Fruit fly (Drosophila melanogaster) whole organism, embryonic: ENCODE results near the gene CG32820.

ENCODE experiments used
- Atf6 ChIP-seq: fragments of 200-800 bp; sonication (Bioruptor generic); IDR thresholded peaks from 2 replicates; pipeline ENCODE4 v1.3.6; 2022; ENCODE audit warnings: missing biosample characterization, missing genetic modification characterization
- Awh ChIP-seq: fragments of 200-800 bp; sonication (Bioruptor generic); IDR thresholded peaks from 2 replicates; pipeline ENCODE4, ENCODE4 v1.3.6; 2022; ENCODE audit warnings: missing biosample characterization, missing genetic modification characterization
- Bdp1 ChIP-seq: fragments of 200-800 bp; sonication (Bioruptor generic); optimal IDR thresholded peaks from 3 replicates; lab custom pipeline; 2016; ENCODE audit warnings: missing biosample characterization, missing genetic modification characterization
- CG10147 ChIP-seq: fragments of 200-800 bp; sonication (Bioruptor generic); optimal IDR thresholded peaks from 2 replicates; lab custom pipeline; 2019; ENCODE audit warnings: missing biosample characterization, mild to moderate bottlenecking, missing genetic modification characterization, moderate library complexity
- CG13287 ChIP-seq: fragments of 200-800 bp; sonication (Bioruptor generic); IDR thresholded peaks from 2 replicates; pipeline ENCODE4 v1.3.6; 2022; ENCODE audit warnings: missing biosample characterization, missing genetic modification characterization; ENCODE audit not compliant: partially characterized antibody
- CG13624 ChIP-seq: fragments of 200-800 bp; sonication (Bioruptor generic); optimal IDR thresholded peaks from 2 replicates; lab custom pipeline; 2016; ENCODE audit warnings: missing biosample characterization, missing genetic modification characterization
- CG15479 ChIP-seq: fragments of 200-800 bp; sonication (Bioruptor generic); optimal IDR thresholded peaks from 3 replicates; lab custom pipeline; 2019; ENCODE audit warnings: missing biosample characterization, mild to moderate bottlenecking, missing genetic modification characterization, moderate library complexity
- CG16813 ChIP-seq: fragments of 200-800 bp; sonication (Bioruptor generic); IDR thresholded peaks from 3 replicates; pipeline ENCODE4 v1.3.6; 2022; ENCODE audit warnings: missing biosample characterization, missing genetic modification characterization; ENCODE audit not compliant: partially characterized antibody
- CG17612 ChIP-seq: fragments of 200-800 bp; sonication (Bioruptor generic); IDR thresholded peaks from 2 replicates; pipeline ENCODE4 v1.3.6; 2022; ENCODE audit warnings: missing biosample characterization, missing genetic modification characterization
- CG18619 ChIP-seq: fragments of 200-800 bp; sonication (Bioruptor generic); optimal IDR thresholded peaks from 3 replicates; lab custom pipeline; 2017; ENCODE audit warnings: missing biosample characterization, mild to moderate bottlenecking, missing genetic modification characterization
- CG2678 ChIP-seq: fragments of 200-800 bp; sonication (Bioruptor generic); optimal IDR thresholded peaks from 3 replicates; lab custom pipeline; 2019; ENCODE audit warnings: missing biosample characterization, mild to moderate bottlenecking, missing genetic modification characterization, moderate library complexity
- CG30431 ChIP-seq: fragments of 200-800 bp; sonication (Bioruptor generic); optimal IDR thresholded peaks from 2 replicates; lab custom pipeline; 2017; ENCODE audit warnings: missing biosample characterization, missing genetic modification characterization
- CG34224 ChIP-seq: fragments of 200-800 bp; sonication (Bioruptor generic); IDR thresholded peaks from 3 replicates; pipeline ENCODE4 v1.3.6; 2022; ENCODE audit warnings: missing biosample characterization, missing genetic modification characterization; ENCODE audit not compliant: partially characterized antibody
- CG3995 ChIP-seq: fragments of 200-800 bp; sonication (Bioruptor generic); optimal IDR thresholded peaks from 3 replicates; lab custom pipeline; 2016; ENCODE audit warnings: missing biosample characterization, missing genetic modification characterization
- CG5180 ChIP-seq: fragments of 200-800 bp; sonication (Bioruptor generic); optimal IDR thresholded peaks from 3 replicates; lab custom pipeline; 2017; ENCODE audit warnings: missing biosample characterization, missing genetic modification characterization, mild to moderate bottlenecking, moderate library complexity, missing genetic modification reagents
- CG5953 ChIP-seq: fragments of 200-800 bp; sonication (Bioruptor generic); IDR thresholded peaks from 2 replicates; pipeline ENCODE4 v1.3.6; 2022; ENCODE audit warnings: missing biosample characterization, missing genetic modification characterization
- CG8359 ChIP-seq: fragments of 200-800 bp; sonication (Bioruptor generic); optimal IDR thresholded peaks from 2 replicates; lab custom pipeline; 2017; ENCODE audit warnings: missing biosample characterization, mild to moderate bottlenecking, missing genetic modification characterization, borderline replicate concordance
- CG8765 ChIP-seq: fragments of 200-800 bp; sonication (Bioruptor generic); IDR thresholded peaks from 2 replicates; pipeline ENCODE4 v1.3.6; 2022; ENCODE audit warnings: missing biosample characterization, missing genetic modification characterization
- CrebB ChIP-seq: fragments of 200-800 bp; sonication (Bioruptor generic); optimal IDR thresholded peaks from 3 replicates; lab custom pipeline; 2018; ENCODE audit warnings: missing biosample characterization, mild to moderate bottlenecking, missing genetic modification characterization
- E2f1 ChIP-seq: fragments of 200-800 bp; sonication (Bioruptor generic); IDR thresholded peaks from 2 replicates; pipeline ENCODE4 v1.3.6; 2022; ENCODE audit warnings: missing biosample characterization, missing genetic modification characterization
- Eip74EF ChIP-seq, 2 experiments: fragments of 200-800 bp in 1 of 2; fragments of >200 bp in 1 of 2; sonication (Bioruptor generic) in 1 of 2; optimal IDR thresholded peaks; 2 replicates each; lab custom pipeline; 2017 to 2019; ENCODE audit warnings: missing biosample characterization in 2 of 2, missing genetic modification characterization in 2 of 2, mild to moderate bottlenecking in 1 of 2, moderate library complexity in 1 of 2
- Ets97D ChIP-seq: fragments of 200-800 bp; sonication (Bioruptor generic); optimal IDR thresholded peaks from 3 replicates; lab custom pipeline; 2016; ENCODE audit warnings: missing biosample characterization, missing genetic modification characterization
- HLH4C ChIP-seq: fragments of 200-800 bp; sonication (Bioruptor generic); IDR thresholded peaks from 3 replicates; pipeline ENCODE4 v1.3.6; 2022; ENCODE audit warnings: missing biosample characterization, missing genetic modification characterization; ENCODE audit not compliant: partially characterized antibody
- Meics ChIP-seq: fragments of 200-800 bp; sonication (Bioruptor generic); optimal IDR thresholded peaks from 2 replicates; lab custom pipeline; 2017; ENCODE audit warnings: missing biosample characterization, mild to moderate bottlenecking, missing genetic modification characterization
- Neu2 ChIP-seq: fragments of 200-800 bp; sonication (Bioruptor generic); optimal IDR thresholded peaks from 3 replicates; lab custom pipeline; 2016; ENCODE audit warnings: missing biosample characterization, missing genetic modification characterization, borderline replicate concordance
- Side ChIP-seq: fragments of 200-800 bp; sonication (Bioruptor generic); optimal IDR thresholded peaks from 2 replicates; lab custom pipeline; 2016; ENCODE audit warnings: missing biosample characterization, missing genetic modification characterization
- ap ChIP-seq: fragments of 200-800 bp; sonication (Bioruptor generic); IDR thresholded peaks from 2 replicates; pipeline ENCODE4 v1.3.6; 2022; ENCODE audit warnings: missing biosample characterization, missing genetic modification characterization
- cas ChIP-seq: fragments of 200-800 bp; sonication (Bioruptor generic); IDR thresholded peaks from 2 replicates; pipeline ENCODE4 v1.3.6; 2022; ENCODE audit warnings: missing biosample characterization, missing genetic modification characterization
- caup ChIP-seq: fragments of 200-800 bp; sonication (Bioruptor generic); optimal IDR thresholded peaks from 3 replicates; lab custom pipeline; 2017; ENCODE audit warnings: missing biosample characterization, mild to moderate bottlenecking, missing genetic modification characterization, moderate library complexity; ENCODE audit not compliant: severe bottlenecking
- chn ChIP-seq: fragments of 200-800 bp; sonication (Bioruptor generic); optimal IDR thresholded peaks from 2 replicates; lab custom pipeline; 2016; ENCODE audit warnings: missing biosample characterization, missing genetic modification characterization
- dm ChIP-seq: fragments of 200-800 bp; sonication (Bioruptor generic); optimal IDR thresholded peaks from 3 replicates; lab custom pipeline; 2016; ENCODE audit warnings: missing biosample characterization, missing genetic modification characterization
- dmrt99B ChIP-seq: fragments of 200-800 bp; sonication (Bioruptor generic); optimal IDR thresholded peaks from 2 replicates; lab custom pipeline; 2018; ENCODE audit warnings: missing biosample characterization, mild to moderate bottlenecking, missing genetic modification characterization, moderate library complexity
- fd102C ChIP-seq: fragments of 200-800 bp; sonication (Bioruptor generic); optimal IDR thresholded peaks from 2 replicates; lab custom pipeline; 2018; ENCODE audit warnings: missing biosample characterization, mild to moderate bottlenecking, missing genetic modification characterization, moderate library complexity
- fru ChIP-seq: fragments of >200 bp; optimal IDR thresholded peaks from 2 replicates; lab custom pipeline; 2017
- ham ChIP-seq: fragments of 200-800 bp; sonication (Bioruptor generic); IDR thresholded peaks from 2 replicates; pipeline ENCODE4 v1.3.6; 2022; ENCODE audit warnings: missing biosample characterization, missing genetic modification characterization
- hbn ChIP-seq: fragments of 200-800 bp; sonication (Bioruptor generic); IDR thresholded peaks from 2 replicates; pipeline ENCODE4 v1.3.6; 2022; ENCODE audit warnings: missing biosample characterization, missing genetic modification characterization; ENCODE audit not compliant: partially characterized antibody
- hkb ChIP-seq, 2 experiments: fragments of 200-800 bp in 1 of 2; fragments of >200 bp in 1 of 2; sonication (Bioruptor generic) in 1 of 2; IDR thresholded peaks in 1 of 2; optimal IDR thresholded peaks in 1 of 2; 2 replicates each; pipeline versions ENCODE4 v1.3.6 to Lab custom; 2017 to 2022; ENCODE audit warnings: missing biosample characterization in 1 of 2, missing genetic modification characterization in 1 of 2
- jumu ChIP-seq: fragments of 200-800 bp; sonication (Bioruptor generic); optimal IDR thresholded peaks from 3 replicates; lab custom pipeline; 2016; ENCODE audit warnings: missing biosample characterization, missing genetic modification characterization
- lilli ChIP-seq: fragments of 200-800 bp; sonication (Bioruptor generic); optimal IDR thresholded peaks from 3 replicates; lab custom pipeline; 2016; ENCODE audit warnings: missing biosample characterization, missing genetic modification characterization
- lmd ChIP-seq: fragments of 200-800 bp; sonication (Bioruptor generic); IDR thresholded peaks from 2 replicates; pipeline ENCODE4 v1.3.6; 2022; ENCODE audit warnings: missing biosample characterization, missing genetic modification characterization
- oc ChIP-seq: fragments of 200-800 bp; sonication (Bioruptor generic); optimal IDR thresholded peaks from 2 replicates; lab custom pipeline; 2018; ENCODE audit warnings: missing biosample characterization, mild to moderate bottlenecking, missing genetic modification characterization, moderate library complexity
- psq ChIP-seq: fragments of 200-800 bp; sonication (Bioruptor generic); optimal IDR thresholded peaks from 2 replicates; lab custom pipeline; 2017; ENCODE audit warnings: missing biosample characterization, missing genetic modification characterization
- pum ChIP-seq: fragments of 200-800 bp; sonication (Bioruptor generic); optimal IDR thresholded peaks from 2 replicates; lab custom pipeline; 2016; ENCODE audit warnings: missing biosample characterization, missing genetic modification characterization
- rib ChIP-seq: fragments of 200-800 bp; sonication (Bioruptor generic); IDR thresholded peaks from 2 replicates; pipeline ENCODE4 v1.3.6; 2022; ENCODE audit warnings: missing biosample characterization, missing genetic modification characterization
- sc ChIP-seq, 3 experiments: fragments of >200 bp in 2 of 3; fragments of 200-800 bp in 1 of 3; sonication (Bioruptor generic) in 1 of 3; optimal IDR thresholded peaks; 2 replicates in 2 of 3; 3 replicates in 1 of 3; lab custom pipeline; 2017; ENCODE audit warnings: mild to moderate bottlenecking in 1 of 3, missing biosample characterization in 1 of 3, missing genetic modification characterization in 1 of 3, missing genetic modification reagents in 1 of 3
- seq ChIP-seq: fragments of 200-800 bp; sonication (Bioruptor generic); IDR thresholded peaks from 2 replicates; pipeline ENCODE4 v1.3.6; 2022; ENCODE audit warnings: missing biosample characterization, missing genetic modification characterization
- sna ChIP-seq: fragments of 200-800 bp; sonication (Bioruptor generic); IDR thresholded peaks from 2 replicates; pipeline ENCODE4 v1.3.6; 2022; ENCODE audit warnings: missing biosample characterization, missing genetic modification characterization; ENCODE audit not compliant: partially characterized antibody
- tin ChIP-seq: fragments of 200-800 bp; sonication (Bioruptor generic); optimal IDR thresholded peaks from 3 replicates; lab custom pipeline; 2016; ENCODE audit warnings: missing biosample characterization, missing genetic modification characterization
- tx ChIP-seq: fragments of 200-800 bp; sonication (Bioruptor generic); optimal IDR thresholded peaks from 2 replicates; lab custom pipeline; 2016; ENCODE audit warnings: missing biosample characterization, missing genetic modification characterization

Gene CG32820

DNA sequence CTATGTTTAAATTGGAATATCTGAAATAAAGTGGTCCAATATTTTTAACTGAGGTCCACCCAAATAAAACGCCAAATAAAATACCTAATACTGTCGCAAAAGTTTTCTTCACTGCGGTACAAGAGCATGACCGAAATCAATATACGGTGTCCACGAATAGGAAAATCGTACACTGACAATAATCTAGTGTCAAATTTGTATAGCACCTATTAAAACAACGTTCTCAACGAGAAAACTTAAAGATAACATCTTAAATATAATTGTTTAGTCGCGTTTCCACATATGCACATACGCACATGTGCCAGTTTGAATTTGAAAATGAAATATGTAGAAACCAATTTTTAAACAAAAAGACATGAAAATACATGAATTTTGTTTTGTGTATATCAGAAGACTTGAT, 16.4 kb upstream of the CG32820 start (continued):
- TF ChIP-seq hkb (optimal IDR thresholded peaks at IDR 0.05; lab: Kevin White, UChicago) (no peak), hkb (GFP tag; IDR thresholded peaks at IDR 0.05; lab: Robert Waterston, UW) (peak; percentile 76; the same call in 1 of the 2 replicates), Atf6 (GFP tag; lab: Robert Waterston, UW) (no peak), Awh (no peak), CG8765 (GFP tag; lab: Robert Waterston, UW) (no peak; the same call in 1 of the 2 replicates), CrebB (tag; lab: Kevin White, UChicago) (peak; percentile 31), tin (GFP tag; lab: Kevin White, UChicago) (peak; percentile 71), Bdp1 (no peak), ap (GFP tag; lab: Robert Waterston, UW) (no peak; the same call in 1 of the 2 replicates), CG3995 (GFP tag; lab: Kevin White, UChicago) (no peak), jumu (peak; percentile 26), CG8359 (peak; percentile 46), dmrt99B (peak; percentile 77), Side (GFP tag; lab: Kevin White, UChicago) (peak; percentile 49), hbn (GFP tag; lab: Robert Waterston, UW) (no peak), fd102C (GFP tag; lab: Kevin White, UChicago) (no peak), rib (GFP tag; lab: Robert Waterston, UW) (no peak), sna (GFP tag; lab: Robert Waterston, UW) (no peak), cas (no peak), oc (tag; lab: Kevin White, UChicago) (peak; percentile 58), psq (GFP tag; lab: Kevin White, UChicago) (peak; percentile 16), ham (no peak), Meics (peak; percentile 59), Eip74EF (GFP tag; optimal IDR thresholded peaks at IDR 0.05; lab: Kevin White, UChicago) (peak in 1 of 2 experiments; percentile 70), CG10147 (GFP tag; lab: Kevin White, UChicago) (peak; percentile 36), CG18619 (GFP tag; lab: Kevin White, UChicago) (peak; percentile 48), caup (GFP tag; lab: Kevin White, UChicago) (peak; percentile 47), sc (optimal IDR thresholded peaks at IDR 0.05; lab: Kevin White, UChicago) (no peak), sc (GFP tag; optimal IDR thresholded peaks at IDR 0.05; lab: Kevin White, UChicago) (peak; percentile 51), HLH4C (GFP tag; lab: Robert Waterston, UW) (no peak), fru (lab: Kevin White, UChicago) (no peak), E2f1 (no peak; the same call in 1 of the 2 replicates), CG5953 (GFP tag; lab: Robert Waterston, UW) (no peak), Neu2 (GFP tag; lab: Kevin White, UChicago) (peak; percentile 37), CG16813 (no peak), dm (GFP tag; lab: Kevin White, UChicago) (peak; percentile 18), chn (GFP tag; lab: Kevin White, UChicago) (peak; percentile 73), CG30431 (GFP tag; lab: Kevin White, UChicago) (peak; percentile 52), CG34224 (no peak), CG13287 (GFP tag; lab: Robert Waterston, UW) (no peak), CG2678 (peak; percentile 84), seq (GFP tag; lab: Robert Waterston, UW) (no peak), lilli (GFP tag; lab: Kevin White, UChicago) (peak; percentile 63), CG5180 (GFP tag; lab: Kevin White, UChicago) (peak; percentile 41), tx (peak; percentile 48), lmd (GFP tag; lab: Robert Waterston, UW) (no peak; the same call in 1 of the 2 replicates), CG17612 (GFP tag; lab: Robert Waterston, UW) (no peak), CG13624 (GFP tag; lab: Kevin White, UChicago) (peak; percentile 45), Ets97D (GFP tag; lab: Kevin White, UChicago) (peak; percentile 36), CG15479 (GFP tag; lab: Kevin White, UChicago) (no peak), pum (GFP tag; lab: Kevin White, UChicago) (peak; percentile 49)
